Fruit fly (Drosophila melanogaster) whole organism, embryonic: ENCODE results near the gene CG33107.
A peak's percentile ranks its signal among the peaks of the same experiment; 100 is the strongest.

Experiments used
- Awh ChIP-seq: fragments of 200-800 bp; sonication (Bioruptor generic); IDR thresholded peaks from 2 replicates; pipeline ENCODE4, ENCODE4 v1.3.6; 2022; ENCODE audit warnings: missing biosample characterization, missing genetic modification characterization
- BEAF-32 ChIP-seq: fragments of 200-800 bp; sonication (Bioruptor generic); optimal IDR thresholded peaks from 3 replicates; lab custom pipeline; 2017; ENCODE audit warnings: missing biosample characterization, missing genetic modification characterization, mild to moderate bottlenecking, moderate library complexity, missing genetic modification reagents
- CG11695 ChIP-seq: fragments of 200-800 bp; sonication (Bioruptor generic); IDR thresholded peaks from 3 replicates; pipeline ENCODE4 v1.3.6; 2022; ENCODE audit warnings: missing biosample characterization, missing genetic modification characterization
- CG1602 ChIP-seq: fragments of 200-800 bp; sonication (Bioruptor generic); optimal IDR thresholded peaks from 3 replicates; lab custom pipeline; 2016; ENCODE audit warnings: missing biosample characterization, missing genetic modification characterization
- CG16813 ChIP-seq: fragments of 200-800 bp; sonication (Bioruptor generic); IDR thresholded peaks from 3 replicates; pipeline ENCODE4 v1.3.6; 2022; ENCODE audit warnings: missing biosample characterization, missing genetic modification characterization; ENCODE audit not compliant: partially characterized antibody
- CG18262 ChIP-seq: fragments of 200-800 bp; optimal IDR thresholded peaks from 3 replicates; lab custom pipeline; 2019; ENCODE audit warnings: missing biosample characterization, mild to moderate bottlenecking, missing genetic modification characterization, moderate library complexity
- CG30431 ChIP-seq: fragments of 200-800 bp; sonication (Bioruptor generic); optimal IDR thresholded peaks from 2 replicates; lab custom pipeline; 2017; ENCODE audit warnings: missing biosample characterization, missing genetic modification characterization
- CG34376 ChIP-seq: fragments of 200-800 bp; sonication (Bioruptor generic); optimal IDR thresholded peaks from 2 replicates; lab custom pipeline; 2018; ENCODE audit warnings: missing biosample characterization, mild to moderate bottlenecking, missing genetic modification characterization
- CG7357 ChIP-seq: fragments of 200-800 bp; sonication (Bioruptor generic); IDR thresholded peaks from 3 replicates; pipeline ENCODE4 v1.3.6; 2022; ENCODE audit warnings: missing biosample characterization, missing genetic modification characterization
- CG7372 ChIP-seq: fragments of 200-800 bp; sonication (Bioruptor generic); IDR thresholded peaks from 2 replicates; pipeline ENCODE4 v1.3.6; 2022; ENCODE audit warnings: missing biosample characterization, missing genetic modification characterization
- CG7745 ChIP-seq: fragments of 200-800 bp; sonication (Bioruptor generic); optimal IDR thresholded peaks from 2 replicates; lab custom pipeline; 2018; ENCODE audit warnings: missing biosample characterization, mild to moderate bottlenecking, missing genetic modification characterization, moderate library complexity
- CG7786 ChIP-seq: fragments of 200-800 bp; sonication (Bioruptor generic); optimal IDR thresholded peaks from 2 replicates; lab custom pipeline; 2016; ENCODE audit warnings: missing biosample characterization, missing genetic modification characterization
- Dfd ChIP-seq, 2 experiments: fragments of >200 bp; optimal IDR thresholded peaks; 2 replicates each; lab custom pipeline; 2017; ENCODE audit warnings: missing biosample characterization in 2 of 2, missing genetic modification characterization in 2 of 2
- ERR ChIP-seq: fragments of 200-800 bp; sonication (Bioruptor generic); optimal IDR thresholded peaks from 2 replicates; lab custom pipeline; 2016; ENCODE audit warnings: missing biosample characterization, missing genetic modification characterization
- Eip74EF ChIP-seq, 2 experiments: fragments of 200-800 bp in 1 of 2; fragments of >200 bp in 1 of 2; sonication (Bioruptor generic) in 1 of 2; optimal IDR thresholded peaks; 2 replicates each; lab custom pipeline; 2017 to 2019; ENCODE audit warnings: missing biosample characterization in 2 of 2, missing genetic modification characterization in 2 of 2, mild to moderate bottlenecking in 1 of 2, moderate library complexity in 1 of 2
- HLH3B ChIP-seq: fragments of 200-800 bp; sonication (Bioruptor generic); IDR thresholded peaks from 2 replicates; pipeline ENCODE4 v1.3.6; 2022; ENCODE audit warnings: missing biosample characterization, missing genetic modification characterization
- HmgZ ChIP-seq: fragments of 200-800 bp; sonication (Bioruptor generic); optimal IDR thresholded peaks from 2 replicates; lab custom pipeline; 2018; ENCODE audit warnings: missing biosample characterization, mild to moderate bottlenecking, missing genetic modification characterization
- Hmr ChIP-seq: fragments of 200-800 bp; sonication (Bioruptor generic); optimal IDR thresholded peaks from 3 replicates; lab custom pipeline; 2017; ENCODE audit warnings: mild to moderate bottlenecking, missing biosample characterization, missing genetic modification reagents, missing genetic modification characterization
- Hmx ChIP-seq: fragments of 200-800 bp; sonication (Bioruptor generic); optimal IDR thresholded peaks from 2 replicates; lab custom pipeline; 2016; ENCODE audit warnings: missing biosample characterization, missing genetic modification characterization
- Hr39 ChIP-seq: fragments of >200 bp; optimal IDR thresholded peaks from 2 replicates; lab custom pipeline; 2017
- Jarid2 ChIP-seq: fragments of 200-800 bp; sonication (Bioruptor generic); optimal IDR thresholded peaks from 3 replicates; lab custom pipeline; 2017; ENCODE audit warnings: mild to moderate bottlenecking, missing biosample characterization, missing genetic modification reagents, missing genetic modification characterization
- Max ChIP-seq: fragments of 200-800 bp; sonication (Bioruptor generic); optimal IDR thresholded peaks from 2 replicates; lab custom pipeline; 2016; ENCODE audit warnings: missing biosample characterization, mild to moderate bottlenecking, missing genetic modification characterization
- Oaz ChIP-seq: fragments of 200-800 bp; sonication (Bioruptor generic); IDR thresholded peaks from 2 replicates; pipeline ENCODE4 v1.3.6; 2022; ENCODE audit warnings: missing biosample characterization, missing genetic modification characterization
- Pdp1 ChIP-seq, 2 experiments: fragments of 200-800 bp; sonication (Bioruptor generic); optimal IDR thresholded peaks; 3 replicates each; lab custom pipeline; 2016; ENCODE audit warnings: missing biosample characterization in 2 of 2, missing genetic modification characterization in 2 of 2, mild to moderate bottlenecking in 1 of 2, moderate library complexity in 1 of 2
- Ptx1 ChIP-seq: fragments of 200-800 bp; sonication (Bioruptor generic); IDR thresholded peaks from 2 replicates; pipeline ENCODE4 v1.3.6; 2022; ENCODE audit warnings: missing biosample characterization, missing genetic modification characterization
- Sox102F ChIP-seq: fragments of 200-800 bp; sonication (Bioruptor generic); optimal IDR thresholded peaks from 2 replicates; lab custom pipeline; 2018; ENCODE audit warnings: missing biosample characterization, mild to moderate bottlenecking, missing genetic modification characterization, moderate library complexity
- al ChIP-seq: fragments of 200-800 bp; sonication (Bioruptor generic); IDR thresholded peaks from 2 replicates; pipeline ENCODE4 v1.3.6; 2022; ENCODE audit warnings: missing biosample characterization, missing genetic modification characterization
- bsh ChIP-seq, 2 experiments: fragments of 200-800 bp; sonication (Bioruptor generic); optimal IDR thresholded peaks; 2 replicates each; lab custom pipeline; 2017 to 2018; ENCODE audit warnings: mild to moderate bottlenecking in 2 of 2, missing biosample characterization in 2 of 2, missing genetic modification characterization in 2 of 2, moderate library complexity in 1 of 2
- cad ChIP-seq: fragments of >200 bp; optimal IDR thresholded peaks from 2 replicates; lab custom pipeline; 2017; ENCODE audit warnings: missing biosample characterization, missing genetic modification characterization
- caup ChIP-seq: fragments of 200-800 bp; sonication (Bioruptor generic); optimal IDR thresholded peaks from 3 replicates; lab custom pipeline; 2017; ENCODE audit warnings: missing biosample characterization, mild to moderate bottlenecking, missing genetic modification characterization, moderate library complexity; ENCODE audit not compliant: severe bottlenecking
- ci ChIP-seq: fragments of 200-800 bp; sonication (Bioruptor generic); IDR thresholded peaks from 3 replicates; pipeline ENCODE4 v1.3.6; 2022; ENCODE audit warnings: missing biosample characterization, missing genetic modification characterization
- da ChIP-seq: fragments of 200-800 bp; sonication (Bioruptor generic); optimal IDR thresholded peaks from 2 replicates; lab custom pipeline; 2016; ENCODE audit warnings: missing biosample characterization, missing genetic modification characterization
- disco-r ChIP-seq: fragments of 200-800 bp; sonication (Bioruptor generic); optimal IDR thresholded peaks from 2 replicates; lab custom pipeline; 2016; ENCODE audit warnings: missing biosample characterization, missing genetic modification characterization
- dmrt99B ChIP-seq: fragments of 200-800 bp; sonication (Bioruptor generic); optimal IDR thresholded peaks from 2 replicates; lab custom pipeline; 2018; ENCODE audit warnings: missing biosample characterization, mild to moderate bottlenecking, missing genetic modification characterization, moderate library complexity
- dysf ChIP-seq: fragments of 200-800 bp; sonication (Bioruptor generic); IDR thresholded peaks from 3 replicates; pipeline ENCODE4 v1.3.6; 2022; ENCODE audit warnings: missing biosample characterization, missing genetic modification characterization
- ems ChIP-seq: fragments of 200-800 bp; sonication (Bioruptor generic); optimal IDR thresholded peaks from 3 replicates; lab custom pipeline; 2016; ENCODE audit warnings: missing biosample characterization, missing genetic modification characterization
- exex ChIP-seq: fragments of 200-800 bp; sonication (Bioruptor generic); optimal IDR thresholded peaks from 4 replicates; lab custom pipeline; 2018; ENCODE audit warnings: missing biosample characterization, mild to moderate bottlenecking, missing genetic modification characterization, moderate library complexity
- fu2 ChIP-seq: fragments of 200-800 bp; sonication (Bioruptor generic); optimal IDR thresholded peaks from 2 replicates; lab custom pipeline; 2016; ENCODE audit warnings: missing biosample characterization, missing genetic modification characterization
- gsb-n ChIP-seq: fragments of 200-800 bp; sonication (Bioruptor generic); optimal IDR thresholded peaks from 3 replicates; lab custom pipeline; 2018; ENCODE audit warnings: missing biosample characterization, mild to moderate bottlenecking, missing genetic modification characterization
- hkb ChIP-seq, 2 experiments: fragments of 200-800 bp in 1 of 2; fragments of >200 bp in 1 of 2; sonication (Bioruptor generic) in 1 of 2; IDR thresholded peaks in 1 of 2; optimal IDR thresholded peaks in 1 of 2; 2 replicates each; pipeline versions ENCODE4 v1.3.6 to Lab custom; 2017 to 2022; ENCODE audit warnings: missing biosample characterization in 1 of 2, missing genetic modification characterization in 1 of 2
- nau ChIP-seq: fragments of 200-800 bp; sonication (Bioruptor generic); optimal IDR thresholded peaks from 3 replicates; lab custom pipeline; 2017; ENCODE audit warnings: missing biosample characterization, mild to moderate bottlenecking, missing genetic modification characterization, missing genetic modification reagents
- ranshi ChIP-seq: fragments of 200-800 bp; sonication (Bioruptor generic); IDR thresholded peaks from 2 replicates; pipeline ENCODE4 v1.3.6; 2022; ENCODE audit warnings: missing biosample characterization, missing genetic modification characterization
- schlank ChIP-seq: fragments of 200-800 bp; sonication (Bioruptor generic); optimal IDR thresholded peaks from 2 replicates; lab custom pipeline; 2018; ENCODE audit warnings: missing biosample characterization, mild to moderate bottlenecking, missing genetic modification characterization
- scrt ChIP-seq: fragments of 200-800 bp; sonication (Bioruptor generic); optimal IDR thresholded peaks from 2 replicates; lab custom pipeline; 2018; ENCODE audit warnings: missing biosample characterization, mild to moderate bottlenecking, missing genetic modification characterization, moderate library complexity
- sd ChIP-seq: fragments of 200-800 bp; sonication (Bioruptor generic); optimal IDR thresholded peaks from 3 replicates; lab custom pipeline; 2018; ENCODE audit warnings: missing biosample characterization, mild to moderate bottlenecking, missing genetic modification characterization, moderate library complexity
- sr ChIP-seq: fragments of 200-800 bp; sonication (Bioruptor generic); IDR thresholded peaks from 3 replicates; pipeline ENCODE4 v1.3.6; 2022; ENCODE audit warnings: missing biosample characterization, missing genetic modification characterization
- trh ChIP-seq: fragments of 200-800 bp; sonication (Bioruptor generic); optimal IDR thresholded peaks from 2 replicates; lab custom pipeline; 2016; ENCODE audit warnings: missing biosample characterization, missing genetic modification characterization
- usp ChIP-seq: fragments of >200 bp; optimal IDR thresholded peaks from 2 replicates; lab custom pipeline; 2017; ENCODE audit warnings: missing biosample characterization, missing genetic modification characterization

Gene CG33107

DNA sequence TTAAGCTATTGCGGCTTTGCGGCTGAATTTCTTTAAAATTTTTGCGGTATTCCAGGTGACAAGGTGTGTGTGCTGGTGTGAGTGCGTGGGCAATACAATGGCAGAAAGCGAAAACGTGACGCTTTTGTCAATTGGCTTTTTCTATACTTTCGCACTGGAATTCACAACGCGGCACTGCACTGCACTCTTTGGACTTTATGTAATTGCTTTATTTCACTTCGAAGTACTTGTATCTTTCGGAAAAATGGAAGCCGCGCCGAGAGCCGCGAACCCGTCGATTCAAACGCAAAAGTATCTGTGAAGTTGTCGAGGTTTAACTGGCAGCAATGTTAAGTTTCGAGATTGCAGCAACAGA lies 41.8 kb upstream of the CG33107 start (continued):
- no peak for TF ChIP-seq nau
- no peak for TF ChIP-seq gsb-n (tag; lab: Kevin White, UChicago)
- TF ChIP-seq Dfd (GFP tag; optimal IDR thresholded peaks at IDR 0.05; lab: Kevin White, UChicago): no peak
- no peak for TF ChIP-seq HmgZ (tag; lab: Kevin White, UChicago)
- TF ChIP-seq exex (tag; lab: Kevin White, UChicago): no peak
- TF ChIP-seq Max (GFP tag; lab: Kevin White, UChicago): no peak
- no peak for TF ChIP-seq CG16813 (GFP tag; lab: Robert Waterston, UW)
- TF ChIP-seq ci (GFP tag; lab: Robert Waterston, UW): peak; percentile 44; the same call in 2 of the 3 replicates
- no peak for TF ChIP-seq disco-r (GFP tag; lab: Kevin White, UChicago)
- TF ChIP-seq Pdp1 (GFP tag; optimal IDR thresholded peaks at IDR 0.05; lab: Kevin White, UChicago): peak in 1 of 2 experiments; percentile 64
- TF ChIP-seq Hr39 (lab: Kevin White, UChicago): no peak
- TF ChIP-seq sd (tag; lab: Kevin White, UChicago): no peak
- TF ChIP-seq CG7786 (GFP tag; lab: Kevin White, UChicago): no peak
- TF ChIP-seq CG1602 (GFP tag; lab: Kevin White, UChicago): no peak
- TF ChIP-seq CG11695: no peak
- no peak for TF ChIP-seq al (GFP tag; lab: Robert Waterston, UW)
- TF ChIP-seq Jarid2 (GFP tag; lab: Kevin White, UChicago): peak; percentile 8
- no peak for TF ChIP-seq scrt (GFP tag; lab: Kevin White, UChicago)
- TF ChIP-seq sr (GFP tag; lab: Robert Waterston, UW): no peak
- TF ChIP-seq Awh (GFP tag; lab: Robert Waterston, UW): no peak
- no peak for TF ChIP-seq ERR (GFP tag; lab: Kevin White, UChicago)

DNA sequence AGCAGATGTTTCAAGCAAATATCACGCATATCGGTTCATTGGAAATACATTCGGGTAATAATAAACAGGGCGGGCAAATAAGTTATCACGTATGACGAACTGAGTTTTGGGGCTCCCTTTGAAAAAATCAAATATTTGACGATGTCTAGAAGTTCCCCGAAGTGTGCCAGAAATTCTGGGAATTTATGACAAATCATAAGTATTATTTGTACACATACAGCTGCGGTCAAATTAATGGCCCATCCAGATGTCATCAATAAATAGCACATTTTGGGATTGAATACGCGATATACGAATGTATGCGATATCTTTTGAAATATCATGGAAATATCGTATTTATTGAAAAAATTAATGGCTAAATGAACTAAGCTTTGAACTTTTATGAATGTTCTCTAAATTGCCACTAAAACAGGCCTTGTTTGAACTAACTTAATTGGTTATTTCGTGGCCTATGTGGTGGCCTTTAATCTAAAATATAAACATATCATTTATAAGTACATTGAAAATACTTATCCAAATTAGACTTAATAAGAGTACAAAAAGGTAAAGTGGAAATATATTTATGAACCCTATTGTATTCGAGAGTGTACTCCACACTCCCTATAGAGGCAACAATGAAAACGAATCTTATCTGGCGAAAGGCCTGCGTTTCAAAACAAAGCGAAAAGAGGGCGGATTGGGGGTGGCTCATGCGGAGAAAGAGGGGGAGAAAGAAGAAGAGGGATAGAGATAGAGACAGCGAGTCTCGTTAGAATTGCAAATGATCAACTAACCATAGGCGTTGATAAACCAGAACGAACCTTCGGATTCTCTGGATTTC lies 41.2 kb upstream of the CG33107 start:
- no peak for TF ChIP-seq CG7357 (GFP tag; lab: Robert Waterston, UW)
- TF ChIP-seq cad (GFP tag; lab: Kevin White, UChicago): no peak
- no peak for TF ChIP-seq CG7745 (tag; lab: Kevin White, UChicago)
- peak; percentile 60 for TF ChIP-seq Sox102F (GFP tag; lab: Kevin White, UChicago)
- TF ChIP-seq Hr39 (lab: Kevin White, UChicago): no peak
- TF ChIP-seq BEAF-32 (GFP tag; lab: Kevin White, UChicago): no peak
- TF ChIP-seq Pdp1 (GFP tag; optimal IDR thresholded peaks at IDR 0.05; lab: Kevin White, UChicago): no peak
- TF ChIP-seq Oaz: no peak
- peak in 1 of 2 experiments; percentile 59 for TF ChIP-seq bsh (GFP tag; optimal IDR thresholded peaks at IDR 0.05; lab: Kevin White, UChicago)
- TF ChIP-seq CG18262 (tag; lab: Kevin White, UChicago): peak; percentile 80
- TF ChIP-seq CG30431 (GFP tag; lab: Kevin White, UChicago): no peak
- TF ChIP-seq HLH3B: no peak
- peak; percentile 15 for TF ChIP-seq caup
- peak; percentile 69 for TF ChIP-seq dmrt99B
- no peak for TF ChIP-seq ems
- no peak for TF ChIP-seq trh
- peak in 1 of 2 experiments; percentile 7 for TF ChIP-seq Eip74EF (GFP tag; optimal IDR thresholded peaks at IDR 0.05; lab: Kevin White, UChicago)
- no peak for TF ChIP-seq Ptx1 (GFP tag; lab: Robert Waterston, UW)
- no peak for TF ChIP-seq usp (GFP tag; lab: Kevin White, UChicago)
- TF ChIP-seq CG7372 (GFP tag; lab: Robert Waterston, UW): no peak
- peak; percentile 58 for TF ChIP-seq Hmr (GFP tag; lab: Kevin White, UChicago)
- TF ChIP-seq CG34376 (GFP tag; lab: Kevin White, UChicago): no peak
- TF ChIP-seq Hmx: no peak
- no peak for TF ChIP-seq da
- TF ChIP-seq hkb (optimal IDR thresholded peaks at IDR 0.05; lab: Kevin White, UChicago): no peak
- no peak for TF ChIP-seq hkb (GFP tag; IDR thresholded peaks at IDR 0.05; lab: Robert Waterston, UW)
- TF ChIP-seq dysf (GFP tag; lab: Robert Waterston, UW): no peak
- no peak for TF ChIP-seq ranshi (GFP tag; lab: Robert Waterston, UW)
- TF ChIP-seq fu2 (GFP tag; lab: Kevin White, UChicago): no peak
- TF ChIP-seq schlank (tag; lab: Kevin White, UChicago): no peak
